Worm (Caenorhabditis elegans) whole organism, mixed stage, embryonic: ENCODE results near the gene pole-2.

Source experiments
- M03D4.4 ChIP-seq: sonication (generic microtip); optimal IDR thresholded peaks from 2 replicates; lab custom pipeline; 2017; ENCODE audit warnings: mild to moderate bottlenecking, missing genetic modification characterization, missing compliant biosample characterization
- bed-3 ChIP-seq: fragments of 200-800 bp; sonication (Bioruptor generic); optimal IDR thresholded peaks from 3 replicates; lab custom pipeline; 2018; ENCODE audit warnings: mild to moderate bottlenecking, missing genetic modification characterization, moderate library complexity, missing compliant biosample characterization
- ceh-39 ChIP-seq: fragments of 150-350 bp; optimal IDR thresholded peaks from 2 replicates; lab custom pipeline; 2014; ENCODE audit warnings: missing biosample characterization, missing genetic modification characterization
- ceh-43 ChIP-seq: fragments of 200-800 bp; sonication (Bioruptor generic); optimal IDR thresholded peaks from 2 replicates; lab custom pipeline; 2018; ENCODE audit warnings: mild to moderate bottlenecking, missing genetic modification characterization, moderate library complexity, missing compliant biosample characterization
- ceh-83 ChIP-seq: fragments of 200-800 bp; sonication (Bioruptor generic); optimal IDR thresholded peaks from 2 replicates; lab custom pipeline; 2018; ENCODE audit warnings: mild to moderate bottlenecking, missing genetic modification characterization, missing compliant biosample characterization
- ces-1 ChIP-seq: fragments of 150-350 bp; optimal IDR thresholded peaks from 2 replicates; lab custom pipeline; 2014; ENCODE audit warnings: missing biosample characterization, missing genetic modification reagents, missing genetic modification characterization
- drap-1 ChIP-seq: fragments of 200-800 bp; sonication (Bioruptor generic); optimal IDR thresholded peaks from 3 replicates; lab custom pipeline; 2018; ENCODE audit warnings: mild to moderate bottlenecking, missing genetic modification characterization, missing compliant biosample characterization
- elt-1 ChIP-seq: sonication (generic microtip); optimal IDR thresholded peaks from 2 replicates; lab custom pipeline; 2017; ENCODE audit warnings: missing genetic modification characterization, mild to moderate bottlenecking, missing compliant biosample characterization, antibody characterized with exemption, moderate library complexity, borderline replicate concordance; ENCODE audit not compliant: insufficient read depth
- elt-3 ChIP-seq: fragments of 150-350 bp; optimal IDR thresholded peaks from 2 replicates; lab custom pipeline; 2014; ENCODE audit warnings: missing biosample characterization, missing genetic modification characterization
- hlh-1 ChIP-seq: fragments of 150-350 bp; optimal IDR thresholded peaks from 2 replicates; lab custom pipeline; 2014; ENCODE audit warnings: missing biosample characterization, missing genetic modification reagents, missing genetic modification characterization
- lin-32 ChIP-seq: fragments of 200-800 bp; sonication (Bioruptor generic); optimal IDR thresholded peaks from 2 replicates; lab custom pipeline; 2018; ENCODE audit warnings: mild to moderate bottlenecking, missing genetic modification characterization, missing compliant biosample characterization
- mab-5 ChIP-seq: fragments of 150-350 bp; optimal IDR thresholded peaks from 2 replicates; lab custom pipeline; 2014; ENCODE audit warnings: missing biosample characterization, missing genetic modification characterization
- mls-2 ChIP-seq: sonication (generic microtip); optimal IDR thresholded peaks from 2 replicates; lab custom pipeline; 2016; ENCODE audit warnings: mild to moderate bottlenecking, missing genetic modification characterization, moderate library complexity, missing compliant biosample characterization
- nhr-28 ChIP-seq: fragments of 150-350 bp; optimal IDR thresholded peaks from 2 replicates; lab custom pipeline; 2014; ENCODE audit warnings: missing biosample characterization, missing genetic modification characterization
- nhr-76 ChIP-seq: sonication (generic microtip); optimal IDR thresholded peaks from 2 replicates; lab custom pipeline; 2017; ENCODE audit warnings: missing biosample characterization, missing genetic modification characterization
- pha-4 ChIP-seq: fragments of 150-350 bp; optimal IDR thresholded peaks from 2 replicates; lab custom pipeline; 2018; ENCODE audit warnings: missing biosample characterization, missing genetic modification reagents, missing genetic modification characterization
- sem-2 ChIP-seq: fragments of 200-800 bp; sonication (Bioruptor generic); optimal IDR thresholded peaks from 2 replicates; lab custom pipeline; 2018; ENCODE audit warnings: mild to moderate bottlenecking, missing genetic modification characterization, missing compliant biosample characterization
- snpc-4 ChIP-seq: fragments of 150-350 bp; optimal IDR thresholded peaks from 2 replicates; lab custom pipeline; 2014; ENCODE audit warnings: missing biosample characterization, missing genetic modification characterization
- sptf-1 ChIP-seq: sonication (generic microtip); optimal IDR thresholded peaks from 2 replicates; lab custom pipeline; 2017; ENCODE audit warnings: mild to moderate bottlenecking, missing genetic modification characterization, moderate library complexity, missing compliant biosample characterization
- tbx-8 ChIP-seq: fragments of 200-800 bp; sonication (Bioruptor generic); optimal IDR thresholded peaks from 2 replicates; lab custom pipeline; 2018; ENCODE audit warnings: mild to moderate bottlenecking, missing genetic modification characterization, moderate library complexity, missing compliant biosample characterization
- unc-120 ChIP-seq: sonication (generic microtip); optimal IDR thresholded peaks from 2 replicates; lab custom pipeline; 2017; ENCODE audit warnings: missing genetic modification characterization, missing compliant biosample characterization; ENCODE audit not compliant: poor library complexity, severe bottlenecking
- unc-39 ChIP-seq: fragments of 150-350 bp; optimal IDR thresholded peaks from 2 replicates; lab custom pipeline; 2014; ENCODE audit warnings: missing biosample characterization, missing genetic modification characterization
- unc-62 ChIP-seq: fragments of 150-350 bp; optimal IDR thresholded peaks from 2 replicates; lab custom pipeline; 2014; ENCODE audit warnings: missing biosample characterization, missing genetic modification reagents, missing genetic modification characterization
- zip-8 ChIP-seq: fragments of 150-350 bp; optimal IDR thresholded peaks from 2 replicates; lab custom pipeline; 2014; ENCODE audit warnings: missing biosample characterization, missing genetic modification characterization
- ztf-11 ChIP-seq: fragments of 150-350 bp; optimal IDR thresholded peaks from 2 replicates; lab custom pipeline; 2014; ENCODE audit warnings: missing biosample characterization, missing genetic modification characterization

pole-2 gene

ce11 chrIV:8679225-8679624 lies 7.2 kb downstream of the pole-2 start, which contains the start of gene nlp-60:
Gene nlp-60, minus strand, starts transcription at chrIV:8679325.
- TF ChIP-seq sptf-1 (tag; lab: Kevin White, UChicago) (no peak), elt-3 (tag; lab: Kevin White, UChicago) (no peak), nhr-76 (tag; lab: Kevin White, UChicago) (no peak), bed-3 (GFP tag; lab: Kevin White, UChicago) (no peak), drap-1 (GFP tag; lab: Kevin White, UChicago) (no peak), unc-62 (no peak), sem-2 (GFP tag; lab: Kevin White, UChicago) (no peak), pha-4 (tag; lab: Kevin White, UChicago) (no peak), unc-120 (no peak), snpc-4 (tag; lab: Kevin White, UChicago) (no peak), zip-8 (tag; lab: Kevin White, UChicago) (no peak), elt-1 (tag; lab: Kevin White, UChicago) (no peak), ceh-43 (GFP tag; lab: Kevin White, UChicago) (no peak), ztf-11 (no peak), hlh-1 (no peak)

ce11 chrIV:8677303-8677702 lies 9.1 kb downstream of the pole-2 start, which contains the start of gene F08B4.8:
Gene F08B4.8, plus strand, starts transcription at chrIV:8677603.
- TF ChIP-seq pha-4 (tag; lab: Kevin White, UChicago) (no peak), mab-5 (tag; lab: Kevin White, UChicago) (no peak), ces-1 (no peak), ceh-43 (GFP tag; lab: Kevin White, UChicago) (no peak)
- TF ChIP-seq, all 35 proteins: peak for 0

ce11 chrIV:8673733-8674375 lies 12.6 kb downstream of the pole-2 start:
- TF ChIP-seq ces-1 (no peak), unc-62 (no peak), unc-39 (no peak), elt-3 (tag; lab: Kevin White, UChicago) (no peak)

- TF ChIP-seq mls-2 (tag; lab: Kevin White, UChicago): no peak
- no peak for TF ChIP-seq lin-32 (GFP tag; lab: Kevin White, UChicago)
Observed at ce11 chrIV:8668635-8669034, 17.8 kb downstream of the pole-2 start, which contains the start of gene cdh-5. Gene cdh-5, plus strand, starts transcription at chrIV:8668935.

ce11 chrIV:8665778-8666177 lies 20.6 kb downstream of the pole-2 start:
- TF ChIP-seq ceh-39 (tag; lab: Kevin White, UChicago) (no peak), snpc-4 (tag; lab: Kevin White, UChicago) (no peak)

- no peak for TF ChIP-seq unc-62
- TF ChIP-seq lin-32 (GFP tag; lab: Kevin White, UChicago): no peak
- no peak for TF ChIP-seq pha-4 (tag; lab: Kevin White, UChicago)
- no peak for TF ChIP-seq drap-1 (GFP tag; lab: Kevin White, UChicago)
- TF ChIP-seq ztf-11: no peak
- TF ChIP-seq nhr-76 (tag; lab: Kevin White, UChicago): no peak
- no peak for TF ChIP-seq sem-2 (GFP tag; lab: Kevin White, UChicago)
- TF ChIP-seq nhr-28 (tag; lab: Kevin White, UChicago): no peak
- TF ChIP-seq M03D4.4 (tag; lab: Kevin White, UChicago): no peak
- TF ChIP-seq ces-1: no peak
- TF ChIP-seq unc-39: no peak
- no peak for TF ChIP-seq ceh-39 (tag; lab: Kevin White, UChicago)
- TF ChIP-seq ceh-83 (GFP tag; lab: Kevin White, UChicago): no peak
- TF ChIP-seq zip-8 (tag; lab: Kevin White, UChicago): no peak
- no peak for TF ChIP-seq unc-120
Observed at ce11 chrIV:8658122-8658521, 28.3 kb downstream of the pole-2 start, which contains the start of gene C49C8.6. Gene C49C8.6, minus strand, starts transcription at chrIV:8658222.

- TF ChIP-seq pha-4 (tag; lab: Kevin White, UChicago): no peak
- peak; percentile 92 for TF ChIP-seq zip-8 (tag; lab: Kevin White, UChicago)
- no peak for TF ChIP-seq mab-5 (tag; lab: Kevin White, UChicago)
- TF ChIP-seq tbx-8 (GFP tag; lab: Kevin White, UChicago): no peak
Observed at ce11 chrIV:8654115-8654628, 32.2 kb downstream of the pole-2 start, which contains the start of gene C49C8.1. Gene C49C8.1, plus strand, starts transcription at chrIV:8654578.
